Worm (Caenorhabditis elegans) whole organism, midembryonic: ENCODE data around the gene C18D11.3.

Experiments used
- flt-1 ChIP-seq: fragments of 200-800 bp; sonication (Bioruptor generic); IDR thresholded peaks from 2 replicates; pipeline ENCODE4 v1.3.6; 2022; ENCODE audit warnings: missing genetic modification characterization, missing compliant biosample characterization
- klf-2 ChIP-seq: fragments of 200-800 bp; sonication (Bioruptor generic); conservative IDR thresholded peaks from 2 replicates; pipeline ENCODE4 v1.3.6; 2022; ENCODE audit warnings: missing genetic modification reagents, missing genetic modification characterization, missing compliant biosample characterization

DNA sequence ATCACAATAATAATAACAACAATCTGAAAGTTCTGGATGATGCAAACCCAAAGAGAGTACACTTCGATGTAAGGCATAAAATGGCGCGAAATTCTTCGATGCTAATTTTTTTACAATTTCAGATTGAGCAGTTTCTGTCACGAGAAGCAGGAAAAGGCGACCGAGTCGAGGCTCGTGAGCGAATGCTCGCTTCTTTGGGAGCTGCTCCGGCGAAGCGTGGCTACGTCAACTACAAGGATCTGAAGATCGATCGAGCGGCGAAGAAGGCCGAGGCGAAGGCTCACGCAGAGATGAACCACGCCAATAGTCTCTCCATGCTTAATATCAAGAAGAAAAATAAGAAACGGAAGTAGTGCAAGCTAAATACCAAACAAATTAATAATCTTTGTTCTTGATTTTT is 840 bp downstream of the C18D11.3 start:
- TF ChIP-seq klf-2 (GFP tag; lab: Robert Waterston, UW) (no peak), flt-1 (GFP tag; lab: Robert Waterston, UW) (no peak)
